Worm (Caenorhabditis elegans): ENCODE measurements around the gene C54F6.3.

ce11 chrV:7528816-7529215 is 4.2 kb upstream of the C54F6.3 start, which contains the start of gene C54F6.5:
- TF ChIP-seq sea-1 (GFP tag; conservative IDR thresholded peaks at IDR 0.05), result no peak
- TF ChIP-seq tbx-37 (GFP tag; conservative IDR thresholded peaks at IDR 0.05), result no peak
- TF ChIP-seq tra-4 (tag; optimal IDR thresholded peaks at IDR 0.05), result no peak
- TF ChIP-seq ama-1 (optimal IDR thresholded peaks at IDR 0.05), result no peak
- no peak for TF ChIP-seq flt-1 (GFP tag; IDR thresholded peaks at IDR 0.05)
- no peak for TF ChIP-seq hmbx-1 (tag; optimal IDR thresholded peaks at IDR 0.05)
- no peak for TF ChIP-seq aly-1 (tag; optimal IDR thresholded peaks at IDR 0.05)
- TF ChIP-seq tbx-11 (GFP tag; IDR thresholded peaks at IDR 0.05), result no peak
- TF ChIP-seq F13C5.2 (tag; optimal IDR thresholded peaks at IDR 0.05), result no peak
- no peak for TF ChIP-seq ets-7 (tag; optimal IDR thresholded peaks at IDR 0.05)
